Fruit fly (Drosophila melanogaster) S2 (cell line): ENCODE measurements around the gene CG2017.

Experiments used
- CG8478 ChIP-seq: fragments of >200 bp; optimal IDR thresholded peaks from 2 replicates; lab custom pipeline; 2018
- CTCF ChIP-seq, 2 experiments: fragments of >200 bp; optimal IDR thresholded peaks; 2 replicates each; lab custom pipeline; 2018

dm6 chr3R:5846570-5847270 lies 15.5 kb downstream of the CG2017 start, which contains the start of gene CG14676:
- no peak for TF ChIP-seq CG8478 (lab: Kevin White, UChicago)
- no peak for TF ChIP-seq CTCF (optimal IDR thresholded peaks at IDR 0.05; lab: Kevin White, UChicago)
